Fruit fly (Drosophila melanogaster) whole organism, wandering third instar larva: ENCODE results near the gene CG12645.

Experiments
- dl ChIP-seq, 2 experiments: fragments of 175-275, 200-275 bp in 1 of 2; fragments of 200-275 bp in 1 of 2; sonication (Bioruptor generic); optimal IDR thresholded peaks; lab custom pipeline; 2018; ENCODE audit warnings: mild to moderate bottlenecking in 2 of 2, missing biosample characterization in 2 of 2, missing genetic modification characterization in 2 of 2, moderate library complexity in 2 of 2; ENCODE audit not compliant: partially characterized antibody in 2 of 2, insufficient read depth in 1 of 2
- pan ChIP-seq: fragments of >200 bp; optimal IDR thresholded peaks from 2 replicates; lab custom pipeline; 2017

- TF ChIP-seq dl (GFP tag; optimal IDR thresholded peaks at IDR 0.05; lab: Kevin White, UChicago; ENCODE audit: insufficient read depth in 1 of 2, partially characterized antibody in 2 of 2) (no peak), pan (lab: Kevin White, UChicago) (no peak)
Observed at dm6 chrX:10137587-10137986, 15.8 kb upstream of the CG12645 start.
